Worm (Caenorhabditis elegans) whole organism, L4 larva: ENCODE results near the gene nas-22.

Experiments
- D1046.2 ChIP-seq: fragments of 200-800 bp; sonication (Bioruptor generic); IDR thresholded peaks from 2 replicates; pipeline ENCODE4 v1.3.6; 2022; ENCODE audit warnings: missing genetic modification characterization, missing compliant biosample characterization
- T20F7.1 ChIP-seq: fragments of 200-800 bp; sonication (Bioruptor generic); optimal IDR thresholded peaks from 2 replicates; lab custom pipeline; 2018; ENCODE audit warnings: mild to moderate bottlenecking, missing genetic modification characterization, missing compliant biosample characterization
- aha-1 ChIP-seq: fragments of 150-350 bp; peaks from one replicate; lab custom pipeline; 2014; ENCODE audit warnings: missing biosample characterization, missing genetic modification characterization
- ceh-32 ChIP-seq: sonication (generic microtip); optimal IDR thresholded peaks from 2 replicates; lab custom pipeline; 2016; ENCODE audit warnings: mild to moderate bottlenecking, missing genetic modification characterization, missing compliant biosample characterization; ENCODE audit not compliant: poor library complexity
- ceh-62 ChIP-seq: sonication (generic microtip); optimal IDR thresholded peaks from 2 replicates; lab custom pipeline; 2017; ENCODE audit warnings: missing biosample characterization, missing genetic modification characterization
- daf-12 ChIP-seq: fragments of 150-350 bp; optimal IDR thresholded peaks from 2 replicates; lab custom pipeline; 2014; ENCODE audit warnings: missing biosample characterization, missing genetic modification reagents, missing genetic modification characterization
- daf-16 ChIP-seq, 3 experiments: sonication (generic microtip); optimal IDR thresholded peaks; 2 replicates each; lab custom pipeline; 2016 to 2017; ENCODE audit warnings: missing genetic modification characterization in 3 of 3, missing genetic modification reagents in 3 of 3, mild to moderate bottlenecking in 2 of 3, missing compliant biosample characterization in 2 of 3, missing biosample characterization in 1 of 3, moderate library complexity in 1 of 3
- daf-8 ChIP-seq: fragments of 200-800 bp; sonication (Bioruptor generic); IDR thresholded peaks from 2 replicates; pipeline ENCODE4 v1.3.6; 2022; ENCODE audit warnings: missing genetic modification characterization, missing compliant biosample characterization
- gei-8 ChIP-seq: fragments of 200-800 bp; sonication (Bioruptor generic); optimal IDR thresholded peaks from 2 replicates; lab custom pipeline; 2018; ENCODE audit warnings: mild to moderate bottlenecking, missing genetic modification characterization, missing compliant biosample characterization
- hif-1 ChIP-seq, 2 experiments: sonication (generic microtip); optimal IDR thresholded peaks; 2 replicates each; lab custom pipeline; 2016 to 2017; ENCODE audit warnings: missing compliant biosample characterization in 2 of 2, missing genetic modification characterization in 2 of 2, missing genetic modification reagents in 2 of 2, missing genotype in 2 of 2, mild to moderate bottlenecking in 1 of 2
- hlh-11 ChIP-seq: fragments of 200-800 bp; sonication (Bioruptor generic); optimal IDR thresholded peaks from 2 replicates; lab custom pipeline; 2018; ENCODE audit warnings: mild to moderate bottlenecking, missing genetic modification characterization, missing compliant biosample characterization
- lin-13 ChIP-seq: fragments of 150-350 bp; optimal IDR thresholded peaks from 2 replicates; lab custom pipeline; 2014; ENCODE audit warnings: missing biosample characterization, missing genetic modification reagents, missing genetic modification characterization
- lin-39 ChIP-seq: fragments of 150-350 bp; optimal IDR thresholded peaks from 2 replicates; lab custom pipeline; 2014; ENCODE audit warnings: missing biosample characterization, missing genetic modification reagents, missing genetic modification characterization
- lsy-2 ChIP-seq, 2 experiments: fragments of 150-350 bp in 1 of 2; sonication (generic microtip) in 1 of 2; optimal IDR thresholded peaks; 2 replicates each; lab custom pipeline; 2014 to 2017; ENCODE audit warnings: missing biosample characterization in 2 of 2, missing genetic modification characterization in 2 of 2
- madf-9 ChIP-seq: fragments of 200-800 bp; sonication (Bioruptor generic); conservative IDR thresholded peaks from 2 replicates; pipeline ENCODE4 v1.3.6; 2022; ENCODE audit warnings: missing genetic modification reagents, missing genetic modification characterization, missing compliant biosample characterization
- mxl-3 ChIP-seq: fragments of 200-800 bp; sonication (Bioruptor generic); optimal IDR thresholded peaks from 2 replicates; lab custom pipeline; 2018; ENCODE audit warnings: mild to moderate bottlenecking, missing genetic modification characterization, missing compliant biosample characterization
- nhr-102 ChIP-seq: sonication (generic microtip); optimal IDR thresholded peaks from 2 replicates; lab custom pipeline; 2016; ENCODE audit warnings: mild to moderate bottlenecking, missing genetic modification characterization, moderate library complexity, missing compliant biosample characterization
- nhr-11 ChIP-seq: fragments of 150-350 bp; optimal IDR thresholded peaks from 2 replicates; lab custom pipeline; 2014; ENCODE audit warnings: missing biosample characterization, missing genetic modification characterization
- nhr-25 ChIP-seq: sonication (generic microtip); optimal IDR thresholded peaks from 2 replicates; lab custom pipeline; 2017; ENCODE audit warnings: missing genetic modification characterization, mild to moderate bottlenecking, missing compliant biosample characterization, antibody characterized with exemption, moderate library complexity, borderline replicate concordance; ENCODE audit not compliant: insufficient read depth
- nhr-28 ChIP-seq: fragments of 150-350 bp; optimal IDR thresholded peaks from 2 replicates; lab custom pipeline; 2014; ENCODE audit warnings: missing biosample characterization, missing genetic modification characterization
- pha-4 ChIP-seq, 2 experiments: fragments of 150-350 bp in 1 of 2; fragments of 200-800 bp in 1 of 2; sonication (Bioruptor generic) in 1 of 2; IDR thresholded peaks in 1 of 2; optimal IDR thresholded peaks in 1 of 2; 2 replicates each; pipeline versions ENCODE4 v1.3.6 to Lab custom; 2014 to 2022; ENCODE audit warnings: missing genetic modification characterization in 2 of 2, missing genetic modification reagents in 2 of 2, missing biosample characterization in 1 of 2, missing compliant biosample characterization in 1 of 2
- pqm-1 ChIP-seq: sonication (generic microtip); optimal IDR thresholded peaks from 2 replicates; lab custom pipeline; 2017; ENCODE audit warnings: missing biosample characterization, missing genetic modification characterization
- unc-130 ChIP-seq: sonication (generic microtip); optimal IDR thresholded peaks from 2 replicates; lab custom pipeline; 2016; ENCODE audit warnings: missing genetic modification reagents, missing genetic modification characterization, missing compliant biosample characterization
- unc-62 ChIP-seq, 3 experiments: fragments of 150-350 bp in 1 of 3; sonication (generic microtip); optimal IDR thresholded peaks in 2 of 3; peaks in 1 of 3; 1 replicate in 1 of 3; 2 replicates in 2 of 3; lab custom pipeline; 2014 to 2017; ENCODE audit warnings: missing biosample characterization in 3 of 3, missing genetic modification characterization in 3 of 3, missing genetic modification reagents in 3 of 3, missing genotype in 1 of 3
- vab-7 ChIP-seq: fragments of 200-800 bp; sonication (Bioruptor generic); IDR thresholded peaks from 2 replicates; pipeline ENCODE4 v1.3.6; 2022; ENCODE audit warnings: missing genetic modification reagents, missing genetic modification characterization, missing compliant biosample characterization
- zip-11 ChIP-seq: fragments of 200-800 bp; sonication (Bioruptor generic); IDR thresholded peaks from 2 replicates; pipeline ENCODE4 v1.3.6; 2022; ENCODE audit warnings: missing genetic modification characterization, missing compliant biosample characterization

Gene nas-22

ce11 chrV:11506347-11506746 lies 31.8 kb downstream of the nas-22 start:
- TF ChIP-seq hlh-11 (tag; lab: Kevin White, UChicago) (peak; percentile 51), nhr-102 (no peak), daf-16 (GFP tag; optimal IDR thresholded peaks at IDR 0.05; lab: Kevin White, UChicago) (peak in 1 of 2 experiments; percentile 97), daf-16 (tag; optimal IDR thresholded peaks at IDR 0.05; lab: Kevin White, UChicago) (no peak), aha-1 (no peak), nhr-11 (peak; percentile 24), unc-130 (GFP tag; lab: Kevin White, UChicago) (no peak)

- TF ChIP-seq gei-8 (GFP tag; lab: Kevin White, UChicago) (no peak), lin-39 (tag; lab: Kevin White, UChicago) (no peak), nhr-25 (tag; lab: Kevin White, UChicago) (peak; percentile 8), nhr-28 (peak; percentile 36), zip-11 (GFP tag; lab: Robert Waterston, UW) (no peak), ceh-32 (tag; lab: Kevin White, UChicago) (no peak)
Observed at ce11 chrV:11508773-11509172, 34.3 kb downstream of the nas-22 start, which contains the start of gene ttll-5. Gene ttll-5 (plus strand): TSS chrV:11509060.

- TF ChIP-seq nhr-28 = no peak
- TF ChIP-seq daf-16 (GFP tag; optimal IDR thresholded peaks at IDR 0.05; lab: Kevin White, UChicago) = no peak
- TF ChIP-seq daf-16 (tag; optimal IDR thresholded peaks at IDR 0.05; lab: Kevin White, UChicago) = peak; percentile 9
- TF ChIP-seq madf-9 (GFP tag; lab: Robert Waterston, UW) = no peak
- peak in 1 of 2 experiments; percentile 34 for TF ChIP-seq unc-62 (GFP tag; optimal IDR thresholded peaks at IDR 0.05 in 1 of 2; lab: Kevin White, UChicago)
- no peak for TF ChIP-seq unc-62 (tag; optimal IDR thresholded peaks at IDR 0.05; lab: Kevin White, UChicago)
- no peak for TF ChIP-seq nhr-25 (tag; lab: Kevin White, UChicago)
- no peak for TF ChIP-seq hif-1 (tag; optimal IDR thresholded peaks at IDR 0.05; lab: Kevin White, UChicago)
Observed at ce11 chrV:11513432-11513831, 38.9 kb downstream of the nas-22 start, which contains the start of gene C55A6.3. Gene C55A6.3 (minus strand): TSS chrV:11513532.

- no peak for TF ChIP-seq daf-12 (tag; lab: Kevin White, UChicago)
- TF ChIP-seq daf-8 = no peak
- peak; percentile 4 for TF ChIP-seq pqm-1
- TF ChIP-seq lsy-2 (tag; optimal IDR thresholded peaks at IDR 0.05; lab: Kevin White, UChicago) = no peak
- peak; percentile 81 for TF ChIP-seq nhr-28
- no peak for TF ChIP-seq ceh-62 (tag; lab: Kevin White, UChicago)
- TF ChIP-seq vab-7 = no peak
- no peak for TF ChIP-seq daf-16 (GFP tag; optimal IDR thresholded peaks at IDR 0.05; lab: Kevin White, UChicago)
- TF ChIP-seq daf-16 (tag; optimal IDR thresholded peaks at IDR 0.05; lab: Kevin White, UChicago) = peak; percentile 15
- no peak for TF ChIP-seq mxl-3 (GFP tag; lab: Kevin White, UChicago)
- TF ChIP-seq nhr-102 = no peak
- TF ChIP-seq D1046.2 (GFP tag; lab: Robert Waterston, UW) = no peak
- no peak for TF ChIP-seq lin-13 (GFP tag; lab: Kevin White, UChicago)
- TF ChIP-seq unc-130 (GFP tag; lab: Kevin White, UChicago) = no peak
Observed at ce11 chrV:11514677-11515076, 40.2 kb downstream of the nas-22 start, which contains the start of gene C55A6.6. Gene C55A6.6 (minus strand): TSS chrV:11514737.

ce11 chrV:11515145-11515544 lies 40.6 kb downstream of the nas-22 start:
- TF ChIP-seq unc-62 (GFP tag; optimal IDR thresholded peaks at IDR 0.05 in 1 of 2; lab: Kevin White, UChicago) = peak in 1 of 2 experiments; percentile 98
- no peak for TF ChIP-seq unc-62 (tag; optimal IDR thresholded peaks at IDR 0.05; lab: Kevin White, UChicago)
- no peak for TF ChIP-seq pha-4 (GFP tag; IDR thresholded peaks at IDR 0.05; lab: Robert Waterston, UW)
- no peak for TF ChIP-seq pha-4 (tag; optimal IDR thresholded peaks at IDR 0.05; lab: Kevin White, UChicago)
- TF ChIP-seq, all 104 proteins: peak for 1

- TF ChIP-seq T20F7.1 = no peak
- no peak for TF ChIP-seq daf-16 (GFP tag; optimal IDR thresholded peaks at IDR 0.05; lab: Kevin White, UChicago)
- TF ChIP-seq daf-16 (tag; optimal IDR thresholded peaks at IDR 0.05; lab: Kevin White, UChicago) = peak; percentile 44
- peak; percentile 76 for TF ChIP-seq nhr-28
Observed at ce11 chrV:11516141-11516591, 41.7 kb downstream of the nas-22 start, which contains the start of gene sdz-8. Gene sdz-8 (minus strand): TSS chrV:11516191.
